Worm (Caenorhabditis elegans): ENCODE results near the gene K01D12.15.
"Not testable (repeated sequence)": the region's sequence is repeated elsewhere in the genome, so short reads cannot be mapped to it uniquely, and the experiment has no call there.

The K01D12.15 gene

ce11 chrV:12369437-12369836 lies 16.8 kb upstream of the K01D12.15 start, which contains the start of gene gcy-13:
gcy-13 (minus strand) TSS chrV:12369537.
- no peak for TF ChIP-seq pha-2 (tag; optimal IDR thresholded peaks at IDR 0.05)
- no peak for TF ChIP-seq sdc-2 (tag; optimal IDR thresholded peaks at IDR 0.05)
- TF ChIP-seq ztf-16 (tag; optimal IDR thresholded peaks at IDR 0.05): no peak
- TF ChIP-seq tbx-2 (tag; optimal IDR thresholded peaks at IDR 0.05): no peak

ce11 chrV:12371386-12371785 lies 14.9 kb upstream of the K01D12.15 start, which contains the start of gene F23H12.7:
F23H12.7 (plus strand) TSS chrV:12371686.
- TF ChIP-seq zip-5 (tag; optimal IDR thresholded peaks at IDR 0.05): no peak
- no peak for TF ChIP-seq dve-1 (tag; optimal IDR thresholded peaks at IDR 0.05)
- no peak for TF ChIP-seq ceh-18 (tag; optimal IDR thresholded peaks at IDR 0.05)
- no peak for TF ChIP-seq ztf-16 (tag; optimal IDR thresholded peaks at IDR 0.05)
- no peak for TF ChIP-seq sox-4 (tag; optimal IDR thresholded peaks at IDR 0.05)

ce11 chrV:12374252-12374651 lies 12.0 kb upstream of the K01D12.15 start, which contains the start of gene F23H12.10:
F23H12.10 (minus strand) TSS chrV:12374263.
- not testable (repeated sequence) for TF ChIP-seq tbx-7, dve-1, ref-2 (tag; optimal IDR thresholded peaks at IDR 0.05)

- TF ChIP-seq nhr-11 (tag; optimal IDR thresholded peaks at IDR 0.05) (no peak), ceh-18 (tag; optimal IDR thresholded peaks at IDR 0.05) (no peak), Y22D7AL.16 (tag; optimal IDR thresholded peaks at IDR 0.05) (no peak), che-1 (tag; optimal IDR thresholded peaks at IDR 0.05) (no peak), mec-3 (tag; optimal IDR thresholded peaks at IDR 0.05; ENCODE audit: borderline replicate concordance) (no peak), ceh-2 (tag; optimal IDR thresholded peaks at IDR 0.05) (no peak), syd-9 (tag; optimal IDR thresholded peaks at IDR 0.05) (no peak), tbx-7 (tag; optimal IDR thresholded peaks at IDR 0.05) (no peak), ceh-6 (GFP tag; optimal IDR thresholded peaks at IDR 0.05) (no peak), C08G9.2 (tag; optimal IDR thresholded peaks at IDR 0.05) (no peak), ceh-22 (tag; optimal IDR thresholded peaks at IDR 0.05) (no peak)
Observed at ce11 chrV:12377256-12377655, 9.0 kb upstream of the K01D12.15 start, which contains the start of gene K01D12.1. K01D12.1 (plus strand) TSS chrV:12377556.

- no peak for TF ChIP-seq ceh-34 (tag; optimal IDR thresholded peaks at IDR 0.05)
- no peak for TF ChIP-seq ahr-1 (tag; optimal IDR thresholded peaks at IDR 0.05)
- no peak for TF ChIP-seq K02D7.2 (tag; optimal IDR thresholded peaks at IDR 0.05)
Observed at ce11 chrV:12395699-12396098, 9.4 kb downstream of the K01D12.15 start, which contains the start of gene twk-14. twk-14 (minus strand) TSS chrV:12395706.

ce11 chrV:12397545-12397944 lies 11.3 kb downstream of the K01D12.15 start, which contains the start of gene K01D12.5:
K01D12.5 (plus strand) TSS chrV:12397845.
- no peak for TF ChIP-seq ref-2 (tag; optimal IDR thresholded peaks at IDR 0.05)

- TF ChIP-seq ahr-1 (tag; optimal IDR thresholded peaks at IDR 0.05) (no peak), hlh-8 (tag; optimal IDR thresholded peaks at IDR 0.05) (no peak), ceh-14 (tag; optimal IDR thresholded peaks at IDR 0.05) (no peak), lim-6 (tag; optimal IDR thresholded peaks at IDR 0.05) (no peak), sdc-2 (tag; optimal IDR thresholded peaks at IDR 0.05) (no peak), ceh-45 (GFP tag; IDR thresholded peaks at IDR 0.05) (no peak), eyg-1 (tag; optimal IDR thresholded peaks at IDR 0.05) (no peak), C08G9.2 (tag; optimal IDR thresholded peaks at IDR 0.05) (no peak), K09A11.1 (tag; optimal IDR thresholded peaks at IDR 0.05; ENCODE audit: insufficient read depth) (no peak), unc-3 (GFP tag; conservative IDR thresholded peaks at IDR 0.05) (no peak), unc-3 (tag; optimal IDR thresholded peaks at IDR 0.05) (no peak), ceh-2 (tag; optimal IDR thresholded peaks at IDR 0.05) (no peak), K02D7.2 (tag; optimal IDR thresholded peaks at IDR 0.05) (no peak)
Observed at ce11 chrV:12400677-12401236, 14.5 kb downstream of the K01D12.15 start, which contains the start of the genes K01D12.20 and miga-1. K01D12.20 (minus strand) TSS chrV:12400814. miga-1 (minus strand) TSS chrV:12400859.

All from whole organism, late embryonic.